Fruit fly (Drosophila melanogaster) whole organism, embryonic: Measurements from ENCODE around the gene PolE2.
A peak's percentile ranks its signal among the peaks of the same experiment; 100 is the strongest.

ENCODE experiments used
- B-H1 ChIP-seq: fragments of 200-800 bp; sonication (Bioruptor generic); IDR thresholded peaks from 3 replicates; pipeline ENCODE4 v1.3.6; 2022; ENCODE audit warnings: missing biosample characterization, missing genetic modification characterization
- CG10431 ChIP-seq: fragments of 200-800 bp; sonication (Bioruptor generic); optimal IDR thresholded peaks from 3 replicates; lab custom pipeline; 2018; ENCODE audit warnings: missing biosample characterization, mild to moderate bottlenecking, missing genetic modification characterization
- CG12071 ChIP-seq: fragments of 200-800 bp; sonication (Bioruptor generic); optimal IDR thresholded peaks from 3 replicates; lab custom pipeline; 2018; ENCODE audit warnings: missing biosample characterization, mild to moderate bottlenecking, missing genetic modification characterization
- CG12744 ChIP-seq: fragments of 200-800 bp; sonication (Bioruptor generic); optimal IDR thresholded peaks from 2 replicates; lab custom pipeline; 2016; ENCODE audit warnings: missing biosample characterization, missing genetic modification characterization
- CG13287 ChIP-seq: fragments of 200-800 bp; sonication (Bioruptor generic); IDR thresholded peaks from 2 replicates; pipeline ENCODE4 v1.3.6; 2022; ENCODE audit warnings: missing biosample characterization, missing genetic modification characterization; ENCODE audit not compliant: partially characterized antibody
- CG14050 ChIP-seq: fragments of 200-800 bp; sonication (Bioruptor generic); IDR thresholded peaks from 3 replicates; pipeline ENCODE4 v1.3.6; 2022; ENCODE audit warnings: missing biosample characterization, missing genetic modification characterization
- CG15073 ChIP-seq: fragments of 200-800 bp; sonication (Bioruptor generic); optimal IDR thresholded peaks from 2 replicates; lab custom pipeline; 2016; ENCODE audit warnings: missing biosample characterization, missing genetic modification characterization
- CG1647 ChIP-seq: fragments of 200-800 bp; sonication (Bioruptor generic); optimal IDR thresholded peaks from 3 replicates; lab custom pipeline; 2016; ENCODE audit warnings: missing biosample characterization, missing genetic modification characterization
- CG17802 ChIP-seq: fragments of 200-800 bp; sonication (Bioruptor generic); optimal IDR thresholded peaks from 2 replicates; lab custom pipeline; 2018; ENCODE audit warnings: missing biosample characterization, mild to moderate bottlenecking, missing genetic modification characterization, moderate library complexity
- CG1832 ChIP-seq: fragments of 200-800 bp; sonication (Bioruptor generic); optimal IDR thresholded peaks from 2 replicates; lab custom pipeline; 2017; ENCODE audit warnings: missing biosample characterization, mild to moderate bottlenecking, missing genetic modification characterization, inconsistent platforms
- CG3995 ChIP-seq: fragments of 200-800 bp; sonication (Bioruptor generic); optimal IDR thresholded peaks from 3 replicates; lab custom pipeline; 2016; ENCODE audit warnings: missing biosample characterization, missing genetic modification characterization
- CG42726 ChIP-seq: fragments of 200-800 bp; sonication (Bioruptor generic); IDR thresholded peaks from 2 replicates; pipeline ENCODE4 v1.3.6; 2022; ENCODE audit warnings: missing biosample characterization, missing genetic modification characterization; ENCODE audit not compliant: partially characterized antibody
- CG6175 ChIP-seq: fragments of 200-800 bp; sonication (Bioruptor generic); IDR thresholded peaks from 3 replicates; pipeline ENCODE4 v1.3.6; 2022; ENCODE audit warnings: missing biosample characterization, missing genetic modification characterization
- CG6813 ChIP-seq: fragments of 200-800 bp; sonication (Bioruptor generic); optimal IDR thresholded peaks from 2 replicates; lab custom pipeline; 2017; ENCODE audit warnings: missing biosample characterization, missing genetic modification characterization, mild to moderate bottlenecking, moderate library complexity, missing genetic modification reagents
- CG7271 ChIP-seq: fragments of 200-800 bp; sonication (Bioruptor generic); optimal IDR thresholded peaks from 2 replicates; lab custom pipeline; 2018; ENCODE audit warnings: missing biosample characterization, mild to moderate bottlenecking, missing genetic modification characterization, moderate library complexity
- CG8388 ChIP-seq: fragments of 200-800 bp; sonication (Bioruptor generic); optimal IDR thresholded peaks from 2 replicates; lab custom pipeline; 2019; ENCODE audit warnings: missing biosample characterization, mild to moderate bottlenecking, missing genetic modification characterization, moderate library complexity
- CG8478 ChIP-seq: fragments of >200 bp; optimal IDR thresholded peaks from 2 replicates; lab custom pipeline; 2018
- CG9609 ChIP-seq: fragments of 200-800 bp; sonication (Bioruptor generic); optimal IDR thresholded peaks from 3 replicates; lab custom pipeline; 2016; ENCODE audit warnings: missing biosample characterization, missing genetic modification characterization
- CTCF ChIP-seq: fragments of 200-800 bp; sonication (Bioruptor generic); optimal IDR thresholded peaks from 2 replicates; lab custom pipeline; 2017; ENCODE audit warnings: missing biosample characterization, mild to moderate bottlenecking, missing genetic modification characterization, moderate library complexity
- D19A ChIP-seq: fragments of 200-800 bp; optimal IDR thresholded peaks from 3 replicates; lab custom pipeline; 2019; ENCODE audit warnings: missing biosample characterization, mild to moderate bottlenecking, missing genetic modification characterization, moderate library complexity
- Dbx ChIP-seq: fragments of 200-800 bp; sonication (Bioruptor generic); IDR thresholded peaks from 3 replicates; pipeline ENCODE4 v1.3.6; 2022; ENCODE audit warnings: missing biosample characterization, missing genetic modification characterization
- Deaf1 ChIP-seq: fragments of 200-800 bp; optimal IDR thresholded peaks from 3 replicates; lab custom pipeline; 2019; ENCODE audit warnings: missing biosample characterization, mild to moderate bottlenecking, missing genetic modification characterization, moderate library complexity
- Doc2 ChIP-seq: fragments of 200-800 bp; sonication (Bioruptor generic); IDR thresholded peaks from 2 replicates; pipeline ENCODE4 v1.3.6; 2022; ENCODE audit warnings: missing biosample characterization, missing genetic modification characterization
- HLHmδ ChIP-seq: fragments of 200-800 bp; sonication (Bioruptor generic); optimal IDR thresholded peaks from 2 replicates; lab custom pipeline; 2018; ENCODE audit warnings: missing biosample characterization, mild to moderate bottlenecking, missing genetic modification characterization, moderate library complexity
- MBD-R2 ChIP-seq: fragments of 200-800 bp; sonication (Bioruptor generic); IDR thresholded peaks from 2 replicates; pipeline ENCODE4 v1.3.6; 2022; ENCODE audit warnings: missing biosample characterization, missing genetic modification characterization
- Max ChIP-seq: fragments of 200-800 bp; sonication (Bioruptor generic); optimal IDR thresholded peaks from 2 replicates; lab custom pipeline; 2016; ENCODE audit warnings: missing biosample characterization, mild to moderate bottlenecking, missing genetic modification characterization
- Med ChIP-seq: fragments of 200-800 bp; sonication (Bioruptor generic); peaks from one replicate; lab custom pipeline; 2016; ENCODE audit warnings: missing biosample characterization, missing genetic modification characterization, mild to moderate bottlenecking, inconsistent platforms, moderate library complexity
- Meics ChIP-seq: fragments of 200-800 bp; sonication (Bioruptor generic); optimal IDR thresholded peaks from 2 replicates; lab custom pipeline; 2017; ENCODE audit warnings: missing biosample characterization, mild to moderate bottlenecking, missing genetic modification characterization
- NK7.1 ChIP-seq: fragments of 200-800 bp; sonication (Bioruptor generic); optimal IDR thresholded peaks from 3 replicates; lab custom pipeline; 2016; ENCODE audit warnings: missing biosample characterization, missing genetic modification characterization
- Nf-YC ChIP-seq: fragments of 200-800 bp; optimal IDR thresholded peaks from 3 replicates; lab custom pipeline; 2019; ENCODE audit warnings: missing biosample characterization, mild to moderate bottlenecking, missing genetic modification characterization, moderate library complexity
- NfI ChIP-seq: fragments of 200-800 bp; sonication (Bioruptor generic); optimal IDR thresholded peaks from 3 replicates; lab custom pipeline; 2018; ENCODE audit warnings: missing biosample characterization, mild to moderate bottlenecking, missing genetic modification characterization, moderate library complexity
- chif ChIP-seq, 2 experiments: fragments of 200-800 bp; sonication (Bioruptor generic); optimal IDR thresholded peaks; 3 replicates each; lab custom pipeline; 2016; ENCODE audit warnings: missing biosample characterization in 2 of 2, missing genetic modification characterization in 2 of 2
- chm ChIP-seq: fragments of 200-800 bp; sonication (Bioruptor generic); IDR thresholded peaks from 2 replicates; pipeline ENCODE4 v1.3.6; 2022; ENCODE audit warnings: missing biosample characterization, missing genetic modification characterization
- ci ChIP-seq: fragments of 200-800 bp; sonication (Bioruptor generic); IDR thresholded peaks from 3 replicates; pipeline ENCODE4 v1.3.6; 2022; ENCODE audit warnings: missing biosample characterization, missing genetic modification characterization
- dimm ChIP-seq: fragments of 200-800 bp; sonication (Bioruptor generic); IDR thresholded peaks from 2 replicates; pipeline ENCODE4 v1.3.6; 2022; ENCODE audit warnings: missing biosample characterization, missing genetic modification characterization
- eyg ChIP-seq: fragments of 200-800 bp; sonication (Bioruptor generic); optimal IDR thresholded peaks from 3 replicates; lab custom pipeline; 2016; ENCODE audit warnings: missing biosample characterization, missing genetic modification characterization
- fd64A ChIP-seq: fragments of 200-800 bp; sonication (Bioruptor generic); optimal IDR thresholded peaks from 3 replicates; lab custom pipeline; 2018; ENCODE audit warnings: missing biosample characterization, mild to moderate bottlenecking, missing genetic modification characterization
- fu2 ChIP-seq: fragments of 200-800 bp; sonication (Bioruptor generic); optimal IDR thresholded peaks from 2 replicates; lab custom pipeline; 2016; ENCODE audit warnings: missing biosample characterization, missing genetic modification characterization
- gro ChIP-seq: fragments of 200-800 bp; sonication (Bioruptor generic); optimal IDR thresholded peaks from 2 replicates; lab custom pipeline; 2016; ENCODE audit warnings: missing biosample characterization, missing genetic modification characterization
- hbn ChIP-seq: fragments of 200-800 bp; sonication (Bioruptor generic); IDR thresholded peaks from 2 replicates; pipeline ENCODE4 v1.3.6; 2022; ENCODE audit warnings: missing biosample characterization, missing genetic modification characterization; ENCODE audit not compliant: partially characterized antibody
- jumu ChIP-seq: fragments of 200-800 bp; sonication (Bioruptor generic); optimal IDR thresholded peaks from 3 replicates; lab custom pipeline; 2016; ENCODE audit warnings: missing biosample characterization, missing genetic modification characterization
- maf-S ChIP-seq: fragments of 200-800 bp; sonication (Bioruptor generic); optimal IDR thresholded peaks from 2 replicates; lab custom pipeline; 2016; ENCODE audit warnings: missing biosample characterization, missing genetic modification characterization
- pfk ChIP-seq: fragments of 200-800 bp; sonication (Bioruptor generic); optimal IDR thresholded peaks from 2 replicates; lab custom pipeline; 2018; ENCODE audit warnings: missing biosample characterization, mild to moderate bottlenecking, missing genetic modification characterization, moderate library complexity
- pnt ChIP-seq: fragments of 200-800 bp; sonication (Bioruptor generic); optimal IDR thresholded peaks from 3 replicates; lab custom pipeline; 2016; ENCODE audit warnings: missing biosample characterization, missing genetic modification characterization
- pros ChIP-seq: fragments of 200-800 bp; sonication (Bioruptor generic); optimal IDR thresholded peaks from 3 replicates; lab custom pipeline; 2019; ENCODE audit warnings: missing biosample characterization, mild to moderate bottlenecking, missing genetic modification characterization, moderate library complexity
- sim ChIP-seq: fragments of 200-800 bp; sonication (Bioruptor generic); IDR thresholded peaks from 2 replicates; pipeline ENCODE4 v1.3.6; 2022; ENCODE audit warnings: missing biosample characterization, missing genetic modification characterization
- tll ChIP-seq, 2 experiments: fragments of 200-800 bp in 1 of 2; fragments of >200 bp in 1 of 2; sonication (Bioruptor generic) in 1 of 2; optimal IDR thresholded peaks; 2 replicates each; lab custom pipeline; 2017 to 2019; ENCODE audit warnings: missing biosample characterization in 2 of 2, missing genetic modification characterization in 2 of 2, mild to moderate bottlenecking in 1 of 2, moderate library complexity in 1 of 2
- toy ChIP-seq: fragments of 200-800 bp; sonication (Bioruptor generic); IDR thresholded peaks from 2 replicates; pipeline ENCODE4 v1.3.6; 2022; ENCODE audit warnings: missing biosample characterization, missing genetic modification characterization
- trem ChIP-seq: fragments of 200-800 bp; optimal IDR thresholded peaks from 3 replicates; lab custom pipeline; 2019; ENCODE audit warnings: missing biosample characterization, mild to moderate bottlenecking, missing genetic modification characterization, moderate library complexity
- zen ChIP-seq: fragments of 200-800 bp; sonication (Bioruptor generic); optimal IDR thresholded peaks from 3 replicates; lab custom pipeline; 2018; ENCODE audit warnings: missing biosample characterization, mild to moderate bottlenecking, missing genetic modification characterization, moderate library complexity

The PolE2 gene

DNA sequence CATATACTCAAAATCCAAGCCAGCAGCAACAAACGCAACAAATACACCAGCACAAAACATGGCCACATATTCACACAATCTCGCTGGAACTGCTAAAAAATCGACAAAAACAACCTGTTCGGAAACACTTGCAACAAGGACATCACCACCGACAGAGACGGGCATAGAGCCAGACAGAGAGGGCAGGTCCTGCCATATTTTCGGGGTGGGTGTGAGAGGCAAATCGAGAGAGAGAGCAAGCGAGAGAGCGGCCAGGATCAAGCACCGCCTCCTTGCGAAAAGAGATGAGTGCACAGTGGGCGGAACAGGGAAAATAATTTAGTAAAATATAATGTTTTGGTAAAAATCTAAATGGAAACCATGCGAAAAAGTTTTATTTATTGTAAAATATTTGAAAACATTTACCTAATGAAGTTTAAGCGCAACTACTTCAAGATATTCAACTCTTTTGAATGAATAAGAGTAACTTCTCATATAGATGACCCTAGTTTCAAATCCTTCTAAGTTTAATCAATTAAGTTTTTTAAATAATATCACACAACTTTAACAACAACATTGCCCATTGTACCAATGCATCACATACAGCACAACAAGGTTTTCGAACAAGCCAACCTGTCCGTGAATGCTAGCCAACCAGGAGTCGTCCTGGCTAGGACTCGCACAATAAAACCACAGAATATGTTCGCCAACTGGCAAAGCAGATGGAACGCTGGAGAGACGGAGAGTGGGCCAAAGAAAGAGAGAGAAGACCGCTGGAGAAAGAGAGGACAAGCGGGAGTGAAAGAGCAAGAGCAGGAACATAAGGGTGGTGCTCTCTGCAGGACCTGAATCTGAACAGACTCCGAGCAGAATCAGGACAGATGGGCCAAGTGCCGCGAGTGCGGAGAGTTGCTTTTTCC, 15.7 kb downstream of the PolE2 start (continued):
- TF ChIP-seq CG10431 (GFP tag; lab: Kevin White, UChicago) (no peak), CG14050 (GFP tag; lab: Robert Waterston, UW) (no peak), CG9609 (GFP tag; lab: Kevin White, UChicago) (peak; percentile 61), chif (GFP tag; optimal IDR thresholded peaks at IDR 0.05; lab: Kevin White, UChicago) (peak; percentile 50 to 63), NfI (GFP tag; lab: Kevin White, UChicago) (peak; percentile 40), CG8478 (lab: Kevin White, UChicago) (peak; percentile 24), CG8388 (GFP tag; lab: Kevin White, UChicago) (peak; percentile 47), pfk (GFP tag; lab: Kevin White, UChicago) (no peak), CG12744 (GFP tag; lab: Kevin White, UChicago) (peak; percentile 38), dimm (GFP tag; lab: Robert Waterston, UW) (no peak), CG12071 (GFP tag; lab: Kevin White, UChicago) (no peak), Med (no peak), Meics (no peak), maf-S (GFP tag; lab: Kevin White, UChicago) (peak; percentile 8), tll (GFP tag; optimal IDR thresholded peaks at IDR 0.05; lab: Kevin White, UChicago) (no peak), D19A (tag; lab: Kevin White, UChicago) (no peak), pnt (GFP tag; lab: Kevin White, UChicago) (no peak), eyg (peak; percentile 15), MBD-R2 (GFP tag; lab: Robert Waterston, UW) (no peak), CG42726 (GFP tag; lab: Robert Waterston, UW) (0 out of 2 replicates have a peak, but pooled peaks have one; percentile 22), sim (GFP tag; lab: Robert Waterston, UW) (no peak), fu2 (GFP tag; lab: Kevin White, UChicago) (peak; percentile 19), jumu (GFP tag; lab: Kevin White, UChicago) (peak; percentile 47), CG17802 (no peak), gro (GFP tag; lab: Kevin White, UChicago) (no peak), hbn (no peak), Max (GFP tag; lab: Kevin White, UChicago) (no peak), B-H1 (GFP tag; lab: Robert Waterston, UW) (no peak), toy (GFP tag; lab: Robert Waterston, UW) (no peak), NK7.1 (GFP tag; lab: Kevin White, UChicago) (no peak), CG3995 (GFP tag; lab: Kevin White, UChicago) (no peak), CG1647 (GFP tag; lab: Kevin White, UChicago) (no peak), chm (GFP tag; lab: Robert Waterston, UW) (peak; percentile 53; the same call in 1 of the 2 replicates), CG6813 (no peak), CG1832 (GFP tag; lab: Kevin White, UChicago) (peak; percentile 86), CG6175 (no peak), CG15073 (GFP tag; lab: Kevin White, UChicago) (peak; percentile 11), CG13287 (GFP tag; lab: Robert Waterston, UW) (no peak), fd64A (GFP tag; lab: Kevin White, UChicago) (no peak), Deaf1 (peak; percentile 17), Doc2 (GFP tag; lab: Robert Waterston, UW) (no peak), trem (tag; lab: Kevin White, UChicago) (no peak), zen (tag; lab: Kevin White, UChicago) (no peak), pros (GFP tag; lab: Kevin White, UChicago) (no peak), Nf-YC (tag; lab: Kevin White, UChicago) (peak; percentile 87), Dbx (no peak), ci (GFP tag; lab: Robert Waterston, UW) (peak; percentile 66; the same call in 2 of the 3 replicates), HLHmδ (GFP tag; lab: Kevin White, UChicago) (no peak), CTCF (GFP tag; lab: Kevin White, UChicago) (no peak), CG7271 (tag; lab: Kevin White, UChicago) (no peak)
